Worm (Caenorhabditis elegans) whole organism, young adult: ENCODE data around the gene F17E9.16.

Experiments
- F37B4.10 ChIP-seq: fragments of 200-800 bp; sonication (Bioruptor generic); IDR thresholded peaks from 2 replicates; pipeline ENCODE4 v1.3.6; 2022; ENCODE audit warnings: missing genetic modification characterization, missing compliant biosample characterization
- Y53G8AR.9 ChIP-seq: fragments of 200-800 bp; sonication (Bioruptor generic); conservative IDR thresholded peaks from 2 replicates; pipeline ENCODE4 v1.3.6; 2022; ENCODE audit warnings: missing genetic modification reagents, missing genetic modification characterization, missing compliant biosample characterization
- sea-2 ChIP-seq: fragments of 200-800 bp; sonication (Bioruptor generic); IDR thresholded peaks from 2 replicates; pipeline ENCODE4 v1.3.6; 2022; ENCODE audit warnings: missing genetic modification characterization, missing compliant biosample characterization
- snpc-1.3 ChIP-seq: sonication (generic microtip); optimal IDR thresholded peaks from 2 replicates; lab custom pipeline; 2017; ENCODE audit warnings: missing genetic modification characterization, mild to moderate bottlenecking, missing compliant biosample characterization, antibody characterized with exemption, moderate library complexity, missing genotype, missing genetic modification reagents; ENCODE audit not compliant: insufficient read depth
- snpc-3.4 ChIP-seq: sonication (generic microtip); optimal IDR thresholded peaks from 2 replicates; lab custom pipeline; 2017; ENCODE audit warnings: missing genetic modification characterization, mild to moderate bottlenecking, missing compliant biosample characterization, antibody characterized with exemption, moderate library complexity, missing genotype, missing genetic modification reagents

ce11 chrIV:8376923-8377322 lies 24.8 kb downstream of the F17E9.16 start:
- TF ChIP-seq snpc-3.4 (tag; lab: Kevin White, UChicago) (no peak), sea-2 (GFP tag; lab: Robert Waterston, UW) (no peak), F37B4.10 (GFP tag; lab: Robert Waterston, UW) (no peak), Y53G8AR.9 (no peak), snpc-1.3 (no peak)
